Fruit fly (Drosophila melanogaster): ENCODE results near the gene tgo.

DNA sequence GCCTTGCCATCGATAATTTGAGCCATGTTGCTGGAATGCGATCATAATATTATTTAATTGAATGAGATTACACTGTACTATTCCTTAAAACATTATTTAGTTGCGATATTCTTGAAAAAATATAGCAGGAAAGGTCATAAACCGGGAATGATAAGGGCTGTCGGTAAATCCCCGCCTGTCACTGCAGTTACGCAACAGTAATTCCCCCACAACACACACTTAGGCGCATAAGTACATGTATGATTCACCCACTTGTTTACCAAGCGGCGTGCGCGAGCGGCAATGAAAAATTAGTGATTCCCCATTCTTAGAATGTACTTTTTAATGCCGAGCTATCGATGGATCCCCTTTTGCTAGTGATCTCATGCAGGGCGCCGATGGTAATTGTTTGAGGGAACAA lies 23.8 kb upstream of the tgo start:
- TF ChIP-seq pan (optimal IDR thresholded peaks at IDR 0.05) (no peak), pan (GFP tag; optimal IDR thresholded peaks at IDR 0.05 in 1 of 2, IDR thresholded peaks at IDR 0.05 in 1 of 2) (no peak), Oli (tag; optimal IDR thresholded peaks at IDR 0.05) (no peak), CG6254 (GFP tag; optimal IDR thresholded peaks at IDR 0.05) (no peak), lola (GFP tag; optimal IDR thresholded peaks at IDR 0.05) (no peak), E2f2 (GFP tag; IDR thresholded peaks at IDR 0.05) (no peak), Side (GFP tag; optimal IDR thresholded peaks at IDR 0.05) (no peak), CG13296 (GFP tag; optimal IDR thresholded peaks at IDR 0.05) (no peak), jigr1 (GFP tag; IDR thresholded peaks at IDR 0.05) (no peak), crp (GFP tag; optimal IDR thresholded peaks at IDR 0.05) (no peak), Max (GFP tag; optimal IDR thresholded peaks at IDR 0.05) (no peak), Sry-β (GFP tag; optimal IDR thresholded peaks at IDR 0.05) (no peak)

Measured in whole organism, embryonic.